Worm (Caenorhabditis elegans) whole organism, L1 larva: ENCODE measurements around the gene cpna-3.

Experiments used
- C34B4.2 ChIP-seq: sonication (generic microtip); optimal IDR thresholded peaks from 2 replicates; lab custom pipeline; 2017; ENCODE audit warnings: mild to moderate bottlenecking, missing genetic modification characterization, missing compliant biosample characterization
- F16B12.6 ChIP-seq: fragments of 150-350 bp; optimal IDR thresholded peaks from 2 replicates; lab custom pipeline; 2014; ENCODE audit warnings: missing biosample characterization, missing genetic modification characterization
- alr-1 ChIP-seq: fragments of 200-800 bp; sonication (Bioruptor generic); optimal IDR thresholded peaks from 2 replicates; lab custom pipeline; 2018; ENCODE audit warnings: borderline replicate concordance, mild to moderate bottlenecking, missing genetic modification characterization, missing compliant biosample characterization
- aly-2 ChIP-seq: fragments of 150-350 bp; optimal IDR thresholded peaks from 2 replicates; lab custom pipeline; 2014; ENCODE audit warnings: missing biosample characterization, missing genetic modification characterization
- ama-1 ChIP-seq: fragments of 150-350 bp; optimal IDR thresholded peaks from 2 replicates; lab custom pipeline; 2014
- blmp-1 ChIP-seq: fragments of 150-350 bp; optimal IDR thresholded peaks from 2 replicates; lab custom pipeline; 2014; ENCODE audit warnings: missing biosample characterization, missing genetic modification characterization
- ceh-63 ChIP-seq: fragments of 200-800 bp; sonication (Bioruptor generic); optimal IDR thresholded peaks from 2 replicates; lab custom pipeline; 2018; ENCODE audit warnings: mild to moderate bottlenecking, missing genetic modification characterization, missing compliant biosample characterization
- ceh-82 ChIP-seq, 3 experiments: fragments of 150-350 bp in 1 of 3; sonication (generic microtip) in 2 of 3; optimal IDR thresholded peaks; 2 replicates each; lab custom pipeline; 2014 to 2017; ENCODE audit warnings: missing biosample characterization in 3 of 3, missing genetic modification characterization in 3 of 3
- ceh-88 ChIP-seq: fragments of 200-800 bp; sonication (Bioruptor generic); IDR thresholded peaks from 2 replicates; pipeline ENCODE4 v1.3.6; 2022; ENCODE audit warnings: missing genetic modification characterization, missing compliant biosample characterization
- ceh-90 ChIP-seq: sonication (generic microtip); optimal IDR thresholded peaks from 2 replicates; lab custom pipeline; 2016; ENCODE audit warnings: missing genetic modification characterization, missing compliant biosample characterization
- ces-1 ChIP-seq: fragments of 150-350 bp; optimal IDR thresholded peaks from 2 replicates; lab custom pipeline; 2014; ENCODE audit warnings: missing biosample characterization, missing genetic modification reagents, missing genetic modification characterization
- efl-1 ChIP-seq, 4 experiments: fragments of 150-350 bp; optimal IDR thresholded peaks in 3 of 4; peaks in 1 of 4; 1 replicate in 1 of 4; 2 replicates in 3 of 4; lab custom pipeline; 2014; ENCODE audit warnings: missing biosample characterization in 2 of 4, missing genetic modification characterization in 2 of 4, missing genetic modification reagents in 2 of 4
- efl-3 ChIP-seq: fragments of 200-800 bp; sonication (Bioruptor generic); optimal IDR thresholded peaks from 2 replicates; lab custom pipeline; 2018; ENCODE audit warnings: mild to moderate bottlenecking, missing genetic modification characterization, missing compliant biosample characterization
- egl-13 ChIP-seq: sonication (generic microtip); optimal IDR thresholded peaks from 2 replicates; lab custom pipeline; 2016; ENCODE audit warnings: missing genotype, missing genetic modification reagents, missing genetic modification characterization, missing compliant biosample characterization
- elt-2 ChIP-seq: sonication (generic microtip); optimal IDR thresholded peaks from 2 replicates; lab custom pipeline; 2016; ENCODE audit warnings: missing genetic modification characterization, mild to moderate bottlenecking, inconsistent platforms, missing compliant biosample characterization, missing genetic modification reagents
- elt-3 ChIP-seq, 6 experiments: fragments of 150-350 bp in 1 of 6; sonication (generic microtip); optimal IDR thresholded peaks; 2 replicates each; lab custom pipeline; 2017 to 2018; ENCODE audit warnings: missing biosample characterization in 6 of 6, missing genetic modification characterization in 6 of 6, inconsistent platforms in 1 of 6
- ets-5 ChIP-seq: fragments of 200-800 bp; sonication (Bioruptor generic); IDR thresholded peaks from 2 replicates; pipeline ENCODE4 v1.3.6; 2022; ENCODE audit warnings: missing genetic modification characterization, missing compliant biosample characterization
- fkh-8 ChIP-seq: sonication (generic microtip); optimal IDR thresholded peaks from 2 replicates; lab custom pipeline; 2016; ENCODE audit warnings: mild to moderate bottlenecking, missing genetic modification characterization, missing compliant biosample characterization
- grh-1 ChIP-seq: fragments of 200-800 bp; sonication (Bioruptor generic); IDR thresholded peaks from 2 replicates; pipeline ENCODE4 v1.3.6; 2022; ENCODE audit warnings: missing genetic modification reagents, missing genetic modification characterization, missing compliant biosample characterization
- hlh-17 ChIP-seq: fragments of 200-800 bp; sonication (Bioruptor generic); optimal IDR thresholded peaks from 2 replicates; lab custom pipeline; 2018; ENCODE audit warnings: missing genetic modification characterization, mild to moderate bottlenecking, missing compliant biosample characterization, moderate library complexity, borderline replicate concordance
- hlh-4 ChIP-seq: sonication (generic microtip); optimal IDR thresholded peaks from 2 replicates; lab custom pipeline; 2016; ENCODE audit warnings: mild to moderate bottlenecking, missing genetic modification characterization, missing compliant biosample characterization
- hpl-2 ChIP-seq: fragments of 150-350 bp; optimal IDR thresholded peaks from 2 replicates; lab custom pipeline; 2014; ENCODE audit warnings: missing biosample characterization, missing genetic modification reagents, missing genetic modification characterization
- irx-1 ChIP-seq: sonication (generic microtip); optimal IDR thresholded peaks from 2 replicates; lab custom pipeline; 2016; ENCODE audit warnings: missing genetic modification characterization, missing compliant biosample characterization
- isw-1 ChIP-seq: fragments of 200-800 bp; sonication (Bioruptor generic); IDR thresholded peaks from 2 replicates; pipeline ENCODE4 v1.3.6; 2022; ENCODE audit warnings: missing genetic modification characterization, missing compliant biosample characterization
- jun-1 ChIP-seq: fragments of 150-350 bp; optimal IDR thresholded peaks from 2 replicates; lab custom pipeline; 2014; ENCODE audit warnings: missing biosample characterization, missing genetic modification reagents, missing genetic modification characterization
- lin-13 ChIP-seq: fragments of 150-350 bp; optimal IDR thresholded peaks from 2 replicates; lab custom pipeline; 2014; ENCODE audit warnings: missing biosample characterization, missing genetic modification reagents, missing genetic modification characterization
- lin-15B ChIP-seq: fragments of 150-350 bp; sonication (generic microtip); optimal IDR thresholded peaks from 3 replicates; lab custom pipeline; 2014; ENCODE audit warnings: missing biosample characterization, missing genetic modification characterization
- lin-35 ChIP-seq, 2 experiments: fragments of 150-350 bp; optimal IDR thresholded peaks; 2 replicates each; lab custom pipeline; 2014; ENCODE audit warnings: missing biosample characterization in 2 of 2, missing genetic modification characterization in 2 of 2, missing genetic modification reagents in 2 of 2
- lin-39 ChIP-seq: fragments of 150-350 bp; optimal IDR thresholded peaks from 2 replicates; lab custom pipeline; 2014; ENCODE audit warnings: missing biosample characterization, missing genetic modification reagents, missing genetic modification characterization
- lir-3 ChIP-seq: sonication (generic microtip); optimal IDR thresholded peaks from 2 replicates; lab custom pipeline; 2016; ENCODE audit warnings: mild to moderate bottlenecking, missing genetic modification characterization, moderate library complexity, missing compliant biosample characterization; ENCODE audit not compliant: poor library complexity
- lsy-2 ChIP-seq, 2 experiments: fragments of 150-350 bp; optimal IDR thresholded peaks; 2 replicates each; lab custom pipeline; 2014; ENCODE audit warnings: missing biosample characterization in 2 of 2, missing genetic modification characterization in 2 of 2
- mab-9 ChIP-seq: fragments of 200-800 bp; sonication (Bioruptor generic); IDR thresholded peaks from 2 replicates; pipeline ENCODE4 v1.3.6; 2022; ENCODE audit warnings: missing genetic modification reagents, missing genetic modification characterization, missing compliant biosample characterization
- mef-2 ChIP-seq: fragments of 150-350 bp; optimal IDR thresholded peaks from 2 replicates; lab custom pipeline; 2014; ENCODE audit warnings: missing biosample characterization, missing genetic modification characterization
- nhr-12 ChIP-seq: sonication (generic microtip); optimal IDR thresholded peaks from 2 replicates; lab custom pipeline; 2017; ENCODE audit warnings: missing biosample characterization, missing genetic modification characterization
- nhr-19 ChIP-seq: fragments of 200-800 bp; sonication (Bioruptor generic); conservative IDR thresholded peaks from 2 replicates; pipeline ENCODE4 v1.3.6; 2022; ENCODE audit warnings: missing genetic modification characterization, missing compliant biosample characterization
- nhr-237 ChIP-seq: fragments of 150-350 bp; optimal IDR thresholded peaks from 2 replicates; lab custom pipeline; 2014; ENCODE audit warnings: missing biosample characterization, missing genetic modification characterization
- nhr-47 ChIP-seq: sonication (generic microtip); optimal IDR thresholded peaks from 2 replicates; lab custom pipeline; 2016; ENCODE audit warnings: mild to moderate bottlenecking, missing genetic modification characterization, moderate library complexity, missing compliant biosample characterization
- nhr-76 ChIP-seq: sonication (generic microtip); optimal IDR thresholded peaks from 2 replicates; lab custom pipeline; 2017; ENCODE audit warnings: missing biosample characterization, missing genetic modification characterization
- nhr-84 ChIP-seq: sonication (generic microtip); optimal IDR thresholded peaks from 2 replicates; lab custom pipeline; 2017; ENCODE audit warnings: missing biosample characterization, missing genetic modification characterization
- nhr-85 ChIP-seq: sonication (generic microtip); peaks from one replicate; lab custom pipeline; 2016; ENCODE audit warnings: missing genetic modification characterization, inconsistent platforms, missing compliant biosample characterization
- nhr-90 ChIP-seq: sonication (generic microtip); optimal IDR thresholded peaks from 2 replicates; lab custom pipeline; 2016; ENCODE audit warnings: mild to moderate bottlenecking, missing genetic modification characterization, missing compliant biosample characterization; ENCODE audit not compliant: poor library complexity
- rnt-1 ChIP-seq: sonication (generic microtip); optimal IDR thresholded peaks from 2 replicates; lab custom pipeline; 2016; ENCODE audit warnings: mild to moderate bottlenecking, missing genetic modification characterization, moderate library complexity, missing compliant biosample characterization
- snu-23 ChIP-seq: sonication (generic microtip); optimal IDR thresholded peaks from 2 replicates; lab custom pipeline; 2016; ENCODE audit warnings: missing genetic modification characterization, missing compliant biosample characterization
- sox-4 ChIP-seq: sonication (generic microtip); optimal IDR thresholded peaks from 2 replicates; lab custom pipeline; 2016; ENCODE audit warnings: missing genetic modification characterization, missing compliant biosample characterization
- sup-37 ChIP-seq: fragments of 200-800 bp; sonication (Bioruptor generic); optimal IDR thresholded peaks from 2 replicates; lab custom pipeline; 2018; ENCODE audit warnings: mild to moderate bottlenecking, missing genetic modification characterization, missing compliant biosample characterization
- tbx-2 ChIP-seq: sonication (generic microtip); optimal IDR thresholded peaks from 2 replicates; lab custom pipeline; 2016; ENCODE audit warnings: missing genetic modification characterization, missing compliant biosample characterization
- unc-130 ChIP-seq: fragments of 150-350 bp; optimal IDR thresholded peaks from 2 replicates; lab custom pipeline; 2017; ENCODE audit warnings: missing biosample characterization, missing genetic modification characterization, inconsistent platforms
- unc-30 ChIP-seq: sonication (generic microtip); optimal IDR thresholded peaks from 2 replicates; lab custom pipeline; 2017; ENCODE audit warnings: missing biosample characterization, missing genetic modification characterization
- unc-62 ChIP-seq: fragments of 150-350 bp; optimal IDR thresholded peaks from 2 replicates; lab custom pipeline; 2014; ENCODE audit warnings: missing biosample characterization, missing genetic modification reagents, missing genetic modification characterization
- unc-86 ChIP-seq: sonication (generic microtip); optimal IDR thresholded peaks from 2 replicates; lab custom pipeline; 2016; ENCODE audit warnings: missing genetic modification characterization, missing compliant biosample characterization
- unc-98 ChIP-seq: fragments of 200-800 bp; sonication (Bioruptor generic); IDR thresholded peaks from 2 replicates; pipeline ENCODE4 v1.3.6; 2022; ENCODE audit warnings: missing genetic modification characterization, missing compliant biosample characterization
- vab-15 ChIP-seq: sonication (generic microtip); optimal IDR thresholded peaks from 2 replicates; lab custom pipeline; 2017; ENCODE audit warnings: missing genotype, mild to moderate bottlenecking, missing genetic modification characterization, missing compliant biosample characterization
- zag-1 ChIP-seq: fragments of 150-350 bp; optimal IDR thresholded peaks from 2 replicates; lab custom pipeline; 2014; ENCODE audit warnings: missing biosample characterization, missing genetic modification characterization
- ztf-4 ChIP-seq: fragments of 150-350 bp; optimal IDR thresholded peaks from 2 replicates; lab custom pipeline; 2014; ENCODE audit warnings: missing biosample characterization, missing genetic modification characterization

Gene cpna-3

ce11 chrIV:9063518-9063917 is 33.1 kb upstream of the cpna-3 start:
- TF ChIP-seq ceh-90 (no peak), mab-9 (GFP tag; lab: Robert Waterston, UW) (no peak), rnt-1 (tag; lab: Kevin White, UChicago) (no peak), efl-3 (GFP tag; lab: Kevin White, UChicago) (no peak), fkh-8 (tag; lab: Kevin White, UChicago) (peak; percentile 89), unc-86 (tag; lab: Kevin White, UChicago) (no peak), ceh-88 (GFP tag; lab: Robert Waterston, UW) (no peak), nhr-237 (tag; lab: Kevin White, UChicago) (no peak), ceh-63 (GFP tag; lab: Kevin White, UChicago) (no peak), ceh-82 (tag; optimal IDR thresholded peaks at IDR 0.05; lab: Kevin White, UChicago) (no peak), lin-35 (GFP tag; optimal IDR thresholded peaks at IDR 0.05; lab: Kevin White, UChicago) (no peak), C34B4.2 (no peak), hpl-2 (GFP tag; lab: Kevin White, UChicago) (no peak), nhr-12 (tag; lab: Kevin White, UChicago) (no peak), nhr-90 (tag; lab: Kevin White, UChicago) (no peak), lin-13 (GFP tag; lab: Kevin White, UChicago) (no peak), hlh-4 (no peak), hlh-17 (GFP tag; lab: Kevin White, UChicago) (no peak), snu-23 (no peak), unc-98 (GFP tag; lab: Robert Waterston, UW) (no peak), ces-1 (no peak), lin-15B (tag; lab: Kevin White, UChicago) (no peak), elt-2 (tag; lab: Kevin White, UChicago) (no peak), nhr-19 (0 out of 2 replicates have a peak, but pooled peaks have one; percentile 22), irx-1 (tag; lab: Kevin White, UChicago) (peak; percentile 40), unc-130 (no peak), nhr-84 (tag; lab: Kevin White, UChicago) (no peak), unc-30 (tag; lab: Kevin White, UChicago) (no peak), isw-1 (GFP tag; lab: Robert Waterston, UW) (no peak), sup-37 (GFP tag; lab: Kevin White, UChicago) (no peak), vab-15 (no peak), blmp-1 (no peak), lsy-2 (tag; optimal IDR thresholded peaks at IDR 0.05; lab: Kevin White, UChicago) (no peak), efl-1 (optimal IDR thresholded peaks at IDR 0.05; lab: Kevin White, UChicago) (peak in 1 of 2 experiments; percentile 11), efl-1 (GFP tag; optimal IDR thresholded peaks at IDR 0.05 in 1 of 2; lab: Kevin White, UChicago) (no peak), lir-3 (tag; lab: Kevin White, UChicago) (no peak), ama-1 (lab: Kevin White, UChicago) (no peak), alr-1 (no peak), grh-1 (GFP tag; lab: Robert Waterston, UW) (no peak), mef-2 (no peak), nhr-76 (tag; lab: Kevin White, UChicago) (no peak), egl-13 (tag; lab: Kevin White, UChicago) (peak; percentile 53), aly-2 (tag; lab: Kevin White, UChicago) (no peak), ztf-4 (tag; lab: Kevin White, UChicago) (no peak), elt-3 (tag; optimal IDR thresholded peaks at IDR 0.05; lab: Kevin White, UChicago) (no peak), nhr-85 (tag; lab: Kevin White, UChicago) (no peak), ets-5 (GFP tag; lab: Robert Waterston, UW) (no peak), jun-1 (tag; lab: Kevin White, UChicago) (peak; percentile 32), F16B12.6 (tag; lab: Kevin White, UChicago) (no peak), tbx-2 (no peak), sox-4 (tag; lab: Kevin White, UChicago) (peak; percentile 76), nhr-47 (tag; lab: Kevin White, UChicago) (peak; percentile 73), unc-62 (GFP tag; lab: Kevin White, UChicago) (no peak), lin-39 (tag; lab: Kevin White, UChicago) (no peak), zag-1 (tag; lab: Kevin White, UChicago) (no peak)
